Worm (Caenorhabditis elegans) whole organism, midembryonic: Measurements from ENCODE around the gene Y51H7BR.8.

Experiments used
- T22C8.4 ChIP-seq: fragments of 200-800 bp; sonication (Bioruptor generic); IDR thresholded peaks from 2 replicates; pipeline ENCODE4 v1.3.6; 2022; ENCODE audit warnings: missing genetic modification characterization, missing compliant biosample characterization
- cog-1 ChIP-seq: sonication (generic microtip); optimal IDR thresholded peaks from 2 replicates; lab custom pipeline; 2016; ENCODE audit warnings: missing genetic modification characterization, missing compliant biosample characterization
- flt-1 ChIP-seq: fragments of 200-800 bp; sonication (Bioruptor generic); IDR thresholded peaks from 2 replicates; pipeline ENCODE4 v1.3.6; 2022; ENCODE audit warnings: missing genetic modification characterization, missing compliant biosample characterization
- klf-2 ChIP-seq: fragments of 200-800 bp; sonication (Bioruptor generic); conservative IDR thresholded peaks from 2 replicates; pipeline ENCODE4 v1.3.6; 2022; ENCODE audit warnings: missing genetic modification reagents, missing genetic modification characterization, missing compliant biosample characterization
- med-1 ChIP-seq: sonication (generic microtip); optimal IDR thresholded peaks from 2 replicates; lab custom pipeline; 2017; ENCODE audit warnings: missing genetic modification characterization, mild to moderate bottlenecking, missing compliant biosample characterization, antibody characterized with exemption, missing genetic modification reagents; ENCODE audit not compliant: insufficient read depth
- ref-1 ChIP-seq: fragments of 200-800 bp; sonication (Bioruptor generic); conservative IDR thresholded peaks from 2 replicates; pipeline ENCODE4 v1.3.6; 2022; ENCODE audit warnings: missing genetic modification reagents, missing genetic modification characterization, missing compliant biosample characterization
- tab-1 ChIP-seq: fragments of 200-800 bp; sonication (Bioruptor generic); IDR thresholded peaks from 2 replicates; pipeline ENCODE4 v1.3.6; 2022; ENCODE audit warnings: missing genetic modification characterization, missing compliant biosample characterization
- ztf-23 ChIP-seq: fragments of 200-800 bp; sonication (Bioruptor generic); IDR thresholded peaks from 2 replicates; pipeline ENCODE4 v1.3.6; 2022; ENCODE audit warnings: missing genetic modification reagents, missing genetic modification characterization, missing compliant biosample characterization
- ztf-29 ChIP-seq: fragments of 200-800 bp; sonication (Bioruptor generic); IDR thresholded peaks from 2 replicates; pipeline ENCODE4 v1.3.6; 2022; ENCODE audit warnings: missing genetic modification reagents, missing genetic modification characterization, missing compliant biosample characterization

Gene Y51H7BR.8

ce11 chrII:1518914-1519313, at the start of gene Y51H7BR.8:
TSS of gene Y51H7BR.8 (plus strand) at chrII:1519214.
- no peak for TF ChIP-seq ztf-29
- TF ChIP-seq med-1 (GFP tag; lab: Kevin White, UChicago), result no peak
- TF ChIP-seq tab-1 (GFP tag; lab: Robert Waterston, UW), result no peak
- no peak for TF ChIP-seq flt-1
- TF ChIP-seq klf-2 (GFP tag; lab: Robert Waterston, UW), result no peak
- no peak for TF ChIP-seq ztf-23 (GFP tag; lab: Robert Waterston, UW)
- no peak for TF ChIP-seq cog-1 (tag; lab: Kevin White, UChicago)
- no peak for TF ChIP-seq ref-1 (GFP tag; lab: Robert Waterston, UW)
- TF ChIP-seq T22C8.4, result no peak

DNA sequence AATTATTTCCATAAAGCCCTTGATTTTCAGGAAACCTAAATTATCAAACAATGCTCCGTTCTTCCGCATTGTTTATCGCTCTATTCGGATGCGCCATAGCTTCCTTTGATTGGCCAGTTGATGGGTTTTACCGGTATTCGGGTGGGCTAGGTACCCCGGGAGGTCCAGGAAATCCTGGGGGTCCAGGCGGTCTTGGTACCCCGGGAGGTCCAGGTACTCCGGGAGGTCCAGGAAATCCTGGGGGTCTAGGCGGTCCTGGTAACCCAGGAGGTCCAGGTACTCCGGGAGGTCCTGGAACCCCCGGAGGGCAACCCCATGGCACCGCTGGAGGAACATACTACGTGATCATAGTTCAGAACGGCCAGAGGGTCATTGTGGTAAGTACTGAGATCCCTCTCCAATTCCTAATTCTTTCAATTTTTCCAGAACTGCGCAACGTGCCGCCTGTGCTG, 48.5 kb upstream of the Y51H7BR.8 start, which contains the start of gene H17B01.2:
TSS of gene H17B01.2 (plus strand) at position 51 of the 452 bp plus-strand sequence.
- TF ChIP-seq ztf-23 (GFP tag; lab: Robert Waterston, UW) (no peak), ztf-29 (no peak), flt-1 (no peak), cog-1 (tag; lab: Kevin White, UChicago) (no peak)

ce11 chrII:1473481-1473880, 45.5 kb upstream of the Y51H7BR.8 start, which contains the start of gene H17B01.5:
TSS of gene H17B01.5 (minus strand) at chrII:1473581.
- no peak for TF ChIP-seq ztf-23 (GFP tag; lab: Robert Waterston, UW)
- no peak for TF ChIP-seq ztf-29
- no peak for TF ChIP-seq cog-1 (tag; lab: Kevin White, UChicago)
- no peak for TF ChIP-seq ref-1 (GFP tag; lab: Robert Waterston, UW)
- TF ChIP-seq med-1 (GFP tag; lab: Kevin White, UChicago), result no peak
- TF ChIP-seq T22C8.4, result no peak
- no peak for TF ChIP-seq klf-2 (GFP tag; lab: Robert Waterston, UW)
- no peak for TF ChIP-seq flt-1
- TF ChIP-seq tab-1 (GFP tag; lab: Robert Waterston, UW), result no peak

DNA sequence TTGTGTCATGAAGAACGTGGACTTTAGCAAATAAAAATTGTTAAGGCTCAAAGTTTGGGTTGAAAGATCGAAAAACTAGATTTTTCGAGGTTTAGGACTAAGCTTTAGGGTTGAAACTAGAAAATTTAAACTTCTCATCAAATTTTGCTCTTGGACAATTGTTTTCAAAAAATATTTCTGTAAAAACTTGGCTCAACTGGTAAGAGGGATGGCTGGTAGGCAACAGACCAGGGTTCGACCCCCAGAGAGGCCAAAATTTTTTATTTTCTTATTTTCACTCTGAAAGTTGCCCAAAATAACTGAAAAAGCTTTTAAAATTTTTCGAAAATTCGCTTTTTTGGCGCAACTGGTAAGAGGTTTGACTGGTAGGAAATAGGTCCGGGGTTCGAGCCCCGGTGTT, 44.2 kb upstream of the Y51H7BR.8 start:
- no peak for TF ChIP-seq ref-1 (GFP tag; lab: Robert Waterston, UW)
- TF ChIP-seq ztf-29, result no peak
- no peak for TF ChIP-seq flt-1
- no peak for TF ChIP-seq tab-1 (GFP tag; lab: Robert Waterston, UW)
- TF ChIP-seq cog-1 (tag; lab: Kevin White, UChicago), result no peak
- TF ChIP-seq klf-2 (GFP tag; lab: Robert Waterston, UW), result no peak
- no peak for TF ChIP-seq med-1 (GFP tag; lab: Kevin White, UChicago)
- TF ChIP-seq ztf-23 (GFP tag; lab: Robert Waterston, UW), result no peak

ce11 chrII:1475328-1475727, 43.7 kb upstream of the Y51H7BR.8 start:
- TF ChIP-seq T22C8.4 (no peak), ztf-29 (no peak), flt-1 (no peak), tab-1 (GFP tag; lab: Robert Waterston, UW) (no peak), med-1 (GFP tag; lab: Kevin White, UChicago) (no peak), cog-1 (tag; lab: Kevin White, UChicago) (no peak), klf-2 (GFP tag; lab: Robert Waterston, UW) (no peak), ztf-23 (GFP tag; lab: Robert Waterston, UW) (no peak), ref-1 (GFP tag; lab: Robert Waterston, UW) (no peak)

DNA sequence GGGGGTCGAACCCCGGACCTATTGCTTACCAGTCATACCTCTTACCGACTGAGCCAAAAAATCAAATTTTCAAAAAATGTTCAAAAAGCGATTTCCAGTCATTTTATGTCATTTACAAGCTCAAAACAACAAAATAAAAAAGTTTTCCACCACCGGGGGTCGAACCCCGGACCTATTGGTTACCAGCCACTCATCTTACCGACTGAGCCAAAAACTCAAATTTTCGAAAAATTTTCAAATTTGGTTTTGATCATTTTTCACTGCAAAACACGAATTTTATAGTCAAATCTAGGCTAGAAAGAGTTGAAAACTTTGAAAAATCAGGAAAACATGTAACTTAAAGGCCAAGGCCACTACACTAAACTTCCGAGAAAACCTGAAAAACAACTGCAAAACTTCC, 43.0 kb upstream of the Y51H7BR.8 start:
- no peak for TF ChIP-seq med-1 (GFP tag; lab: Kevin White, UChicago)
- no peak for TF ChIP-seq flt-1
- TF ChIP-seq klf-2 (GFP tag; lab: Robert Waterston, UW), result no peak
- no peak for TF ChIP-seq ztf-29
- TF ChIP-seq T22C8.4, result no peak
- TF ChIP-seq ref-1 (GFP tag; lab: Robert Waterston, UW), result no peak
- TF ChIP-seq tab-1 (GFP tag; lab: Robert Waterston, UW), result no peak
- TF ChIP-seq cog-1 (tag; lab: Kevin White, UChicago), result no peak
- TF ChIP-seq ztf-23 (GFP tag; lab: Robert Waterston, UW), result no peak

DNA sequence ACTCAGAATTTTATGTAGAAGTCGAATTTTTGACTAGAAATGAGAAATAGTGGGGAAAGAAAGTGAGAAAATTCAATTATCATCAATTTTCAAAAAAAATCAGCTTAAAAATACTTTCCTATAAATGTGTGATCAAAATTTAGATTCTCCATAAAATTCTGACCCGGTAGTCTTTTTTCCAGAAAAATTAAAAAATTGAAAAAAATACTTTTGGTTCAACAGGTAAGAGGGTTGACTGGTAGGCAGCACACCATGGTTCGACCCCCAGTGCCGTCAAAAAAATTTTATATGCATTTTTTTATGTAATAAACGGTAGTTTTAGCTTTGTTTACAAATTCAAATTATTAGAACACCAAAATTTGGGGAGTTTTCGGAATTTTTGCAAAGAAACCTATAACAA, 41.7 kb upstream of the Y51H7BR.8 start:
- TF ChIP-seq cog-1 (tag; lab: Kevin White, UChicago), result no peak
- TF ChIP-seq ref-1 (GFP tag; lab: Robert Waterston, UW), result no peak
- TF ChIP-seq tab-1 (GFP tag; lab: Robert Waterston, UW), result no peak
- no peak for TF ChIP-seq ztf-23 (GFP tag; lab: Robert Waterston, UW)
- TF ChIP-seq T22C8.4, result no peak
- TF ChIP-seq med-1 (GFP tag; lab: Kevin White, UChicago), result no peak
- TF ChIP-seq ztf-29, result no peak
- no peak for TF ChIP-seq klf-2 (GFP tag; lab: Robert Waterston, UW)
- TF ChIP-seq flt-1, result no peak

ce11 chrII:1477975-1478374, 41.0 kb upstream of the Y51H7BR.8 start:
- TF ChIP-seq med-1 (GFP tag; lab: Kevin White, UChicago) (no peak), ztf-29 (no peak), cog-1 (tag; lab: Kevin White, UChicago) (no peak), ztf-23 (GFP tag; lab: Robert Waterston, UW) (no peak), klf-2 (GFP tag; lab: Robert Waterston, UW) (no peak), ref-1 (GFP tag; lab: Robert Waterston, UW) (no peak), T22C8.4 (no peak), tab-1 (GFP tag; lab: Robert Waterston, UW) (no peak), flt-1 (no peak)

ce11 chrII:1478522-1478921, 40.5 kb upstream of the Y51H7BR.8 start:
- TF ChIP-seq T22C8.4 (no peak), flt-1 (no peak), ztf-29 (no peak), tab-1 (GFP tag; lab: Robert Waterston, UW) (no peak), med-1 (GFP tag; lab: Kevin White, UChicago) (no peak), cog-1 (tag; lab: Kevin White, UChicago) (no peak), ref-1 (GFP tag; lab: Robert Waterston, UW) (no peak), ztf-23 (GFP tag; lab: Robert Waterston, UW) (no peak), klf-2 (GFP tag; lab: Robert Waterston, UW) (no peak)

DNA sequence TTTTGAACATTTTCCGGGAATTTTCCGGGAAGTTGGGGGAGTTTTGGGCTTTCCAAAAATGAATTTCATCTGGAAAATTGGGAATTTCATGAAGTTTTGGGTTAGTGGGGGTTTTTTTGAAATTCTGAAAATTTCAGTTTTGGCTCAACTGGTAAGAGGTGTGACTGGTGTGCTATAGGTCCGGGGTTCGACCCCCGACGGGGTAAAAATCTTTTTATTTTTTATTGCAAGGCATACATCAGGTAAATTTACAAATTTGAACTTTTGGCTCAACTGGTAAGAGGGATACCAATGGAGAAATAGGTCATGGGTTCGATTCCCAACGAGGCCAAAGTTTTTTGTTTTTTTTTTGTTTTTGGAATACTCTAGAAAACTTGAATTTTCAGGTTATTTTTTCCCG, 37.4 kb upstream of the Y51H7BR.8 start:
- TF ChIP-seq T22C8.4 (no peak), ref-1 (GFP tag; lab: Robert Waterston, UW) (no peak)
